Worm (Caenorhabditis elegans): ENCODE results near the gene BE10.3.

- TF ChIP-seq ceh-36 (tag; optimal IDR thresholded peaks at IDR 0.05): no peak
- no peak for TF ChIP-seq ama-1 (optimal IDR thresholded peaks at IDR 0.05)
- no peak for TF ChIP-seq hnd-1 (tag; optimal IDR thresholded peaks at IDR 0.05)
- no peak for TF ChIP-seq tbx-37 (GFP tag; conservative IDR thresholded peaks at IDR 0.05)
These were observed 41.3 kb downstream of the BE10.3 start for ce11 chrIII:12848981-12849589.
